Worm (Caenorhabditis elegans): ENCODE data around the gene akap-1.

Gene akap-1

ce11 chrIII:6398124-6398523 is 44.9 kb downstream of the akap-1 start:
- TF ChIP-seq nhr-129 (tag; optimal IDR thresholded peaks at IDR 0.05) (peak; percentile 47), nhr-12 (tag; optimal IDR thresholded peaks at IDR 0.05) (no peak), fos-1 (tag; optimal IDR thresholded peaks at IDR 0.05) (no peak), egl-27 (tag; optimal IDR thresholded peaks at IDR 0.05) (no peak), skn-1 (tag; optimal IDR thresholded peaks at IDR 0.05) (no peak), nhr-25 (tag; optimal IDR thresholded peaks at IDR 0.05) (no peak), unc-39 (tag; optimal IDR thresholded peaks at IDR 0.05) (no peak), unc-62 (GFP tag; optimal IDR thresholded peaks at IDR 0.05) (no peak), nhr-21 (tag; optimal IDR thresholded peaks at IDR 0.05) (no peak), ama-1 (optimal IDR thresholded peaks at IDR 0.05) (no peak), lsy-2 (tag; optimal IDR thresholded peaks at IDR 0.05) (peak in 1 of 2 experiments; percentile 45), alr-1 (tag; optimal IDR thresholded peaks at IDR 0.05) (no peak), sma-9 (GFP tag; optimal IDR thresholded peaks at IDR 0.05) (peak; percentile 53), sma-9 (tag; optimal IDR thresholded peaks at IDR 0.05) (no peak), ztf-4 (tag; optimal IDR thresholded peaks at IDR 0.05) (no peak), nhr-11 (tag; optimal IDR thresholded peaks at IDR 0.05) (no peak), nhr-23 (tag; optimal IDR thresholded peaks at IDR 0.05) (no peak), aly-2 (tag; optimal IDR thresholded peaks at IDR 0.05) (no peak), nhr-77 (tag; optimal IDR thresholded peaks at IDR 0.05) (no peak), elt-1 (tag; optimal IDR thresholded peaks at IDR 0.05) (no peak), zag-1 (tag; optimal IDR thresholded peaks at IDR 0.05) (no peak), crh-2 (tag; optimal IDR thresholded peaks at IDR 0.05) (no peak), C34F6.9 (tag; optimal IDR thresholded peaks at IDR 0.05) (no peak), F13H6.1 (tag; optimal IDR thresholded peaks at IDR 0.05) (peak; percentile 15)

ce11 chrIII:6399424-6399823 is 46.2 kb downstream of the akap-1 start:
- no peak for TF ChIP-seq Y55F3AM.14 (GFP tag; optimal IDR thresholded peaks at IDR 0.05)
- TF ChIP-seq nhr-25 (tag; optimal IDR thresholded peaks at IDR 0.05): no peak
- no peak for TF ChIP-seq unc-39 (tag; optimal IDR thresholded peaks at IDR 0.05)
- no peak for TF ChIP-seq nhr-10 (tag; optimal IDR thresholded peaks at IDR 0.05)
- TF ChIP-seq nhr-6 (tag; optimal IDR thresholded peaks at IDR 0.05): no peak
- TF ChIP-seq snpc-4 (tag; optimal IDR thresholded peaks at IDR 0.05): no peak
- no peak for TF ChIP-seq R02D3.7 (tag; optimal IDR thresholded peaks at IDR 0.05)
- TF ChIP-seq nhr-12 (tag; optimal IDR thresholded peaks at IDR 0.05): no peak
- no peak for TF ChIP-seq lsy-2 (tag; optimal IDR thresholded peaks at IDR 0.05)
- no peak for TF ChIP-seq nhr-23 (tag; optimal IDR thresholded peaks at IDR 0.05)
- TF ChIP-seq sem-4 (tag; optimal IDR thresholded peaks at IDR 0.05): no peak
- TF ChIP-seq dmd-4 (tag; optimal IDR thresholded peaks at IDR 0.05): no peak
- no peak for TF ChIP-seq C34F6.9 (tag; optimal IDR thresholded peaks at IDR 0.05)
- TF ChIP-seq alr-1 (tag; optimal IDR thresholded peaks at IDR 0.05): no peak

ce11 chrIII:6402346-6402745 is 49.2 kb downstream of the akap-1 start:
- TF ChIP-seq nhr-129 (tag; optimal IDR thresholded peaks at IDR 0.05): peak; percentile 72
- TF ChIP-seq elt-1 (tag; optimal IDR thresholded peaks at IDR 0.05): no peak
- TF ChIP-seq lsy-2 (tag; optimal IDR thresholded peaks at IDR 0.05): peak in 1 of 2 experiments; percentile 28
- TF ChIP-seq ztf-4 (tag; optimal IDR thresholded peaks at IDR 0.05): peak; percentile 37
- no peak for TF ChIP-seq nhr-237 (tag; optimal IDR thresholded peaks at IDR 0.05)
- TF ChIP-seq C34F6.9 (tag; optimal IDR thresholded peaks at IDR 0.05): peak; percentile 3
- peak; percentile 78 for TF ChIP-seq F13H6.1 (tag; optimal IDR thresholded peaks at IDR 0.05)
- TF ChIP-seq nhr-6 (tag; optimal IDR thresholded peaks at IDR 0.05): peak; percentile 15
- peak; percentile 43 for TF ChIP-seq lin-13 (GFP tag; optimal IDR thresholded peaks at IDR 0.05)
- peak; percentile 68 for TF ChIP-seq sma-9 (GFP tag; optimal IDR thresholded peaks at IDR 0.05)
- no peak for TF ChIP-seq sma-9 (tag; optimal IDR thresholded peaks at IDR 0.05)
- TF ChIP-seq crh-2 (tag; optimal IDR thresholded peaks at IDR 0.05): peak; percentile 97

- TF ChIP-seq dmd-4 (tag; optimal IDR thresholded peaks at IDR 0.05): no peak
These were observed 49.6 kb downstream of the akap-1 start for ce11 chrIII:6402810-6403209.

ce11 chrIII:6405121-6405520 is 51.9 kb downstream of the akap-1 start:
- TF ChIP-seq lin-13 (GFP tag; optimal IDR thresholded peaks at IDR 0.05) (peak; percentile 3), mab-5 (tag; optimal IDR thresholded peaks at IDR 0.05) (peak; percentile 37), lin-39 (tag; optimal IDR thresholded peaks at IDR 0.05) (peak; percentile 13), sma-9 (GFP tag; optimal IDR thresholded peaks at IDR 0.05) (peak; percentile 30), sma-9 (tag; optimal IDR thresholded peaks at IDR 0.05) (no peak), crh-2 (tag; optimal IDR thresholded peaks at IDR 0.05) (no peak), elt-1 (tag; optimal IDR thresholded peaks at IDR 0.05) (no peak), F13H6.1 (tag; optimal IDR thresholded peaks at IDR 0.05) (peak; percentile 58), lsy-2 (tag; optimal IDR thresholded peaks at IDR 0.05) (peak in 1 of 2 experiments; percentile 47), aly-2 (tag; optimal IDR thresholded peaks at IDR 0.05) (no peak), nhr-129 (tag; optimal IDR thresholded peaks at IDR 0.05) (peak; percentile 41), C34F6.9 (tag; optimal IDR thresholded peaks at IDR 0.05) (peak; percentile 10), ztf-4 (tag; optimal IDR thresholded peaks at IDR 0.05) (peak; percentile 44)
